Worm (Caenorhabditis elegans) whole organism, young adult: ENCODE data around the gene brp-1.

Experiments
- lag-1 ChIP-seq: fragments of 200-800 bp; sonication (Bioruptor generic); IDR thresholded peaks from 2 replicates; pipeline ENCODE4 v1.3.6; 2022; ENCODE audit warnings: missing genetic modification reagents, missing genetic modification characterization, missing compliant biosample characterization
- mxl-1 ChIP-seq: sonication (generic microtip); optimal IDR thresholded peaks from 2 replicates; lab custom pipeline; 2016; ENCODE audit warnings: missing genetic modification characterization, missing compliant biosample characterization
- nfya-1 ChIP-seq: sonication (generic microtip); optimal IDR thresholded peaks from 2 replicates; lab custom pipeline; 2017; ENCODE audit warnings: antibody characterized with exemption, missing compliant biosample characterization, missing genetic modification characterization, borderline replicate concordance; ENCODE audit not compliant: insufficient read depth

DNA sequence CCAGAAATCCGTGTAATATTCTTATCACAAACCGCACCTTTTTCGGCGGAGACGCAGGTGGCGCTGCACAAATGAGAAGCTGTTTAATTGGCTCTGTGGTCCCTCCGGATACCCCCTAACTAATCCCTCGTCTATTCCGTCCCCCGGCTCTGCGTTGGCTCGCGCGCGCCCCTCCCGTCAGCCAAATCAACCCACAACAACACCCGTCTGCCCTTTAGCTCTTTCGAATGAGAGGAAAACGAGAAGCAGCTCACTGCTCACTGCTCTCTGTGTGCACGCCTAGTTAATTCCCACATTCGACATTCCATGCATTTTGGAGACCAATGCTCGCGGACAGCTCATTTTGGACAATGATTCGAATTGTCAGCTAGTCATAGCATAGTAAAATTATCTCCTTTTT is 39.7 kb downstream of the brp-1 start:
- TF ChIP-seq nfya-1 (tag; lab: Kevin White, UChicago) (no peak), lag-1 (no peak), mxl-1 (tag; lab: Kevin White, UChicago) (no peak)
